In the genomic region with DNA sequence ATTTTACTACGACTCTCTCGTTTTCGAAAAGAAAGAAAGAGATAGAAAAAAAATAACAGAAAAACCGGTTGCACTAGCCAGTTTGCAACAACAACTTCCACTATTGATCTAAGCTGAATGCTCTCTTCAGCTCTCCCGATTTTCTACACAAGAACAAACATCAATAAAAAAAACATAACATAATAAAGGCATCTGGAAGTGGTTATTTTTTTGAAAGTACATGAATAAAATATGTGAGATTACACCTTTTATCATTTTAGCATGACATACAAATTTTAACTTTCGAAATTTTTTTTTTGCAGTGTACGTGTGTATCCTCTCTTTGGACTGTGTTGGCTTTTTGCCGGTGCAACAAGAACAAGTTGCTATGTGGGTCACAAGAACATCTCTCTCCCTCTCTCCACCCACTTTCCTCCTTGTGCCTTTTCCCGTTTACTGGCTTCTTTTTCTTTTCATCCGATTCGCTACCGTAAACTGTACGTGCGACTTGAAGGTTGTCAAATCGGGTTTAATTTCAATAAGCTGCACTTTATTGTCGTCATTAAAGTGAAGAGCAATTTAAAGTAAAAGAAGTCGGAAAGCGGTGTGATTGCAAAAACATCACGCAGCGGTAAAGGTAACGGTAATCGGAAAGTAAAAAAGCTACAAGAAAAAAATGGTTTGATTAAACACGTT, we compare ENCODE assay signal across 1 fruit fly cellular context.
TF ChIP-seq lines count a peak whose summit lies in the region.

No protein-coding gene starts in this region.

TF ChIP-seq in whole organism, embryonic, 481 proteins besides CTCF, POLR2A, EP300 and RAD21 (continued from another document):
- TF ChIP-seq CG3838 (GFP tag; optimal IDR thresholded peaks at IDR 0.05; lab: Kevin White, UChicago) (peak; percentile 92), seq (GFP tag; IDR thresholded peaks at IDR 0.05; lab: Robert Waterston, UW) (peak; percentile 95), dmrt11E (tag; optimal IDR thresholded peaks at IDR 0.05; lab: Kevin White, UChicago) (peak; percentile 98), CG11456 (GFP tag; IDR thresholded peaks at IDR 0.05; lab: Robert Waterston, UW) (peak; percentile 90), sd (tag; optimal IDR thresholded peaks at IDR 0.05; lab: Kevin White, UChicago) (no peak), run (tag; optimal IDR thresholded peaks at IDR 0.05; lab: Kevin White, UChicago) (peak; percentile 92), pros (GFP tag; optimal IDR thresholded peaks at IDR 0.05; lab: Kevin White, UChicago) (peak; percentile 73), CG3995 (GFP tag; optimal IDR thresholded peaks at IDR 0.05; lab: Kevin White, UChicago) (peak; percentile 46), CG13775 (GFP tag; optimal IDR thresholded peaks at IDR 0.05; lab: Kevin White, UChicago) (peak; percentile 94), Deaf1 (tag; optimal IDR thresholded peaks at IDR 0.05; lab: Kevin White, UChicago) (no peak), CG17328 (GFP tag; IDR thresholded peaks at IDR 0.05; lab: Robert Waterston, UW) (peak; percentile 99), CG1529 (GFP tag; optimal IDR thresholded peaks at IDR 0.05; lab: Kevin White, UChicago) (peak; percentile 97), B-H1 (GFP tag; IDR thresholded peaks at IDR 0.05; lab: Robert Waterston, UW) (peak; percentile 95), CG10979 (tag; optimal IDR thresholded peaks at IDR 0.05; lab: Kevin White, UChicago) (peak; percentile 99), CG17361 (GFP tag; IDR thresholded peaks at IDR 0.05; lab: Robert Waterston, UW) (peak; percentile 97), CG9437 (GFP tag; optimal IDR thresholded peaks at IDR 0.05; lab: Kevin White, UChicago) (peak; percentile 92), Xbp1 (GFP tag; optimal IDR thresholded peaks at IDR 0.05; lab: Kevin White, UChicago) (peak; percentile 97), cwo (GFP tag; optimal IDR thresholded peaks at IDR 0.05; lab: Kevin White, UChicago) (peak; percentile 91), CrebB (tag; optimal IDR thresholded peaks at IDR 0.05; lab: Kevin White, UChicago) (peak; percentile 95), E2f2 (GFP tag; IDR thresholded peaks at IDR 0.05; lab: Robert Waterston, UW) (peak; percentile 80), CG10959 (GFP tag; IDR thresholded peaks at IDR 0.05; lab: Robert Waterston, UW) (peak; percentile 95), Drgx (GFP tag; IDR thresholded peaks at IDR 0.05; lab: Robert Waterston, UW) (peak; percentile 99), Dbx (GFP tag; IDR thresholded peaks at IDR 0.05; lab: Robert Waterston, UW) (peak; percentile 82; the same call in 2 of the 3 replicates), CG14965 (GFP tag; optimal IDR thresholded peaks at IDR 0.05; lab: Kevin White, UChicago; ENCODE audit: borderline replicate concordance) (peak; percentile 85), Dref (GFP tag; IDR thresholded peaks at IDR 0.05; lab: Robert Waterston, UW) (no peak), Fer2 (tag; optimal IDR thresholded peaks at IDR 0.05; lab: Kevin White, UChicago) (peak; percentile 58), Taf1 (GFP tag; IDR thresholded peaks at IDR 0.05; lab: Robert Waterston, UW) (peak; percentile 75), sim (GFP tag; IDR thresholded peaks at IDR 0.05; lab: Robert Waterston, UW) (peak; percentile 96), Optix (GFP tag; IDR thresholded peaks at IDR 0.05; lab: Robert Waterston, UW) (peak; percentile 86; the same call in 2 of the 3 replicates), CG6683 (GFP tag; optimal IDR thresholded peaks at IDR 0.05; lab: Kevin White, UChicago) (peak; percentile 89), H2.0 (GFP tag; IDR thresholded peaks at IDR 0.05; lab: Robert Waterston, UW) (peak; percentile 97), CG18011 (GFP tag; optimal IDR thresholded peaks at IDR 0.05; lab: Kevin White, UChicago) (peak; percentile 77), knrl (GFP tag; IDR thresholded peaks at IDR 0.05; lab: Robert Waterston, UW; ENCODE audit: partially characterized antibody) (no peak), bbx (GFP tag; IDR thresholded peaks at IDR 0.05; lab: Robert Waterston, UW; ENCODE audit: partially characterized antibody) (no peak), Fer3 (tag; optimal IDR thresholded peaks at IDR 0.05; lab: Kevin White, UChicago) (peak; percentile 91), Side (GFP tag; optimal IDR thresholded peaks at IDR 0.05; lab: Kevin White, UChicago) (peak; percentile 97), wek (GFP tag; optimal IDR thresholded peaks at IDR 0.05; lab: Kevin White, UChicago) (peak; percentile 78), CG10147 (GFP tag; optimal IDR thresholded peaks at IDR 0.05; lab: Kevin White, UChicago) (peak; percentile 95), Hr51 (GFP tag; optimal IDR thresholded peaks at IDR 0.05; lab: Kevin White, UChicago) (peak; percentile 93 to 97), aop (GFP tag; IDR thresholded peaks at IDR 0.05; lab: Robert Waterston, UW) (peak; percentile 92), CG13624 (GFP tag; optimal IDR thresholded peaks at IDR 0.05; lab: Kevin White, UChicago) (peak; percentile 96), grau (tag; optimal IDR thresholded peaks at IDR 0.05; lab: Kevin White, UChicago) (peak; percentile 93), HLHmδ (GFP tag; optimal IDR thresholded peaks at IDR 0.05; lab: Kevin White, UChicago) (no peak), CG14710 (tag; optimal IDR thresholded peaks at IDR 0.05; lab: Kevin White, UChicago) (peak; percentile 97), CG6791 (GFP tag; IDR thresholded peaks at IDR 0.05; lab: Robert Waterston, UW; ENCODE audit: partially characterized antibody) (no peak), CG15073 (GFP tag; optimal IDR thresholded peaks at IDR 0.05; lab: Kevin White, UChicago) (peak; percentile 78), CG7987 (GFP tag; optimal IDR thresholded peaks at IDR 0.05; lab: Kevin White, UChicago) (peak; percentile 86), Max (GFP tag; optimal IDR thresholded peaks at IDR 0.05; lab: Kevin White, UChicago) (peak; percentile 96), Dll (GFP tag; IDR thresholded peaks at IDR 0.05; lab: Robert Waterston, UW; ENCODE audit: partially characterized antibody) (no peak), Hmr (GFP tag; optimal IDR thresholded peaks at IDR 0.05; lab: Kevin White, UChicago) (peak; percentile 86), maf-S (GFP tag; optimal IDR thresholded peaks at IDR 0.05; lab: Kevin White, UChicago) (peak; percentile 93), Sry-β (GFP tag; optimal IDR thresholded peaks at IDR 0.05; lab: Kevin White, UChicago) (peak; percentile 68), HHEX (GFP tag; optimal IDR thresholded peaks at IDR 0.05; lab: Kevin White, UChicago) (peak; percentile 94), ab (GFP tag; optimal IDR thresholded peaks at IDR 0.05; lab: Kevin White, UChicago) (peak; percentile 86), Myb (GFP tag; optimal IDR thresholded peaks at IDR 0.05; lab: Kevin White, UChicago) (peak; percentile 81), slp2 (GFP tag; optimal IDR thresholded peaks at IDR 0.05; lab: Kevin White, UChicago) (peak; percentile 96), gro (GFP tag; optimal IDR thresholded peaks at IDR 0.05; lab: Kevin White, UChicago) (peak; percentile 82), amos (GFP tag; IDR thresholded peaks at IDR 0.05; lab: Robert Waterston, UW; ENCODE audit: partially characterized antibody) (no peak), CG12104 (GFP tag; optimal IDR thresholded peaks at IDR 0.05; lab: Kevin White, UChicago) (peak; percentile 96), CG9817 (tag; optimal IDR thresholded peaks at IDR 0.05; lab: Kevin White, UChicago) (peak; percentile 77), Meics (GFP tag; optimal IDR thresholded peaks at IDR 0.05; lab: Kevin White, UChicago) (peak; percentile 89), dpn (GFP tag; optimal IDR thresholded peaks at IDR 0.05; lab: Kevin White, UChicago) (peak; percentile 97), luna (GFP tag; optimal IDR thresholded peaks at IDR 0.05; lab: Kevin White, UChicago) (peak; percentile 37), onecut (GFP tag; IDR thresholded peaks at IDR 0.05; lab: Robert Waterston, UW) (peak; percentile 91), CG8281 (tag; optimal IDR thresholded peaks at IDR 0.05; lab: Kevin White, UChicago) (peak; percentile 88)
